Fruit fly (Drosophila melanogaster) S2 (cell line): ENCODE data around the gene mtSSB.
A peak's percentile ranks its signal among the peaks of the same experiment; 100 is the strongest.

ENCODE experiments used
- CG8478 ChIP-seq: fragments of >200 bp; optimal IDR thresholded peaks from 2 replicates; lab custom pipeline; 2018
- CTCF ChIP-seq, 2 experiments: fragments of >200 bp; optimal IDR thresholded peaks; 2 replicates each; lab custom pipeline; 2018

mtSSB gene

DNA sequence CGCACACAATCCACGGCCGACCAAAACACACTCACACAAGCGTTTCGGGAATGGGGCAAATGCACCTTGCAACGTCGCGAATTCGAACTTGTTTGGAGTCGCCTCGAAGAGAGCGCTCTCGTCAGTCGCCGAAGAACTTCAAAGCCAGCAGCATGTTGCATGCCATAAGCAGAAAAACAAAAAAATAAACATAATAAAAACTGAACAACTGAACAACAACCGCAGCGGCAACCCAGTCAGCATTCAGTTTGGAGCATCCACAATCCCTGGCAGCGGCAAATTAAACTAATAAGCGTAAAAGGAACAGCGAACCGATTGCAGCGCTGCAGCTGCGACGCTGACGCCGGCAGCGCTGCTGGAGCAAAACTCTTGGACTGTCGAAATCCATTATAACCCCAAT lies 27.5 kb upstream of the mtSSB start:
- TF ChIP-seq CTCF (optimal IDR thresholded peaks at IDR 0.05; lab: Kevin White, UChicago) (no peak), CG8478 (no peak)

DNA sequence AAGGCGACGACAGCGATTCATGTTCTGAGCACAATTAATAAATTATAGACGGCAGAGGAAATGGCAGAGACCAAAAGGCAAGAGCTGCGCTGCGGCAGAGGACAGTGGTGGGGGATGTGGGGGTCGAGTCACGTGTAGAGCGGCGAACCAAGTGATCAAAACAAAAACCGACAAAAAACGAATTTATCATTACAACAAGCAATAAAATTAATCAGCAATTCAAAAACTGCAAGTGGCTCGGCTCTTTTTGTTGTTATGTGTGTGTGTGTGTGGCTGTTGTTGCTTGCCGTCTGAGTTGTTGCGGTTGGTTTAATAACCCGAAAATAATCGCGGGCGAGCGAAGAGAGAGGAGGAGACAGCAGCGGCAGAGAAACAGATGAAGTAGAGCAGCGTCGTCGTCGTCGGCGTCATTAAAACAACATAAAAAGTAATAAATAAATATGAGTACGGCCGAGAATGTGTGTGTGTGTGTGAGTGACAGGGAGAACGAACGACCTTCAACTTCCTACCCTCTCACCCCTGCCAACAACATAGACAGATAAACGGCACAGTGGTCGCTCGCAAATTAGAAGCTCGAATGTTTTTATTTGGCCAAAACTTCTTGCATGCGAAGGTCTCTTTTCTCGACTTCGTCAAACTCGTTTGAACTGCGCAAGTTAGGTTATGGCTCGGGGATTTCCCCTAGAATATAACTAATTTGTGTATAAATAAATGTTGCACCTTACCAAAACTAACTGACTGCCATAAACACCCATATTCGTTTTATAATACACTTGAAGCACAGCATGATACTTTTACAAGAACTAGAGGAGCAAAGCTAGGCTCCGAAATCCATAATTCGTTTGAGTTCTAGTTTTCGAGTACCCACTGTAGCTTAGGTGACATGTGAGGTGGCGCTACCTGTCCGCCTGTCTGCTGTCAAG lies 26.6 kb upstream of the mtSSB start:
- TF ChIP-seq CG8478 (no peak), CTCF (optimal IDR thresholded peaks at IDR 0.05; lab: Kevin White, UChicago) (no peak)

- TF ChIP-seq CG8478 (no peak), CTCF (optimal IDR thresholded peaks at IDR 0.05; lab: Kevin White, UChicago) (no peak)
Observed at dm6 chr3R:16230080-16230670, 25.1 kb upstream of the mtSSB start.

- peak; percentile 81 for TF ChIP-seq CG8478
- no peak for TF ChIP-seq CTCF (optimal IDR thresholded peaks at IDR 0.05; lab: Kevin White, UChicago)
Observed at dm6 chr3R:16228719-16229704, 24.0 kb upstream of the mtSSB start.

DNA sequence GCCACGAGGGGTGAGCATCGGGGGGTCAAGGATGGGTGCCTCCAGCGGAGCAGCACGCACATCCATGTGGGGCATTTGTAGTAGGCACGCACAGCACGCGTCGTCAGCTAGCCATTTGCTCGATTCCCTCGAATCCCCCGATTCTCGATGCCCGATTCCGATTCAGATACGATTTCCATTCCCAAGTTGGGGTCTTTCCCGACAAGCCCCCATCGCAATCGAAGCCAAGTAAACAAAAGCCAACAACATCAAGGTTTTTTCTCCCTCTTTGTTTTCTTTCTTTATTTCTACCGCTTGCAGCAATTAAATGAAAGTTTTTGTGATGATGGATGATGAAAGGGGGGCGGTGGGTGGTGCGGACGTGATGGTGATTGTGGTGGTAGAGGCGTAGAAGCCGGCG lies 22.0 kb upstream of the mtSSB start:
- TF ChIP-seq CTCF (optimal IDR thresholded peaks at IDR 0.05; lab: Kevin White, UChicago) (no peak), CG8478 (no peak)

DNA sequence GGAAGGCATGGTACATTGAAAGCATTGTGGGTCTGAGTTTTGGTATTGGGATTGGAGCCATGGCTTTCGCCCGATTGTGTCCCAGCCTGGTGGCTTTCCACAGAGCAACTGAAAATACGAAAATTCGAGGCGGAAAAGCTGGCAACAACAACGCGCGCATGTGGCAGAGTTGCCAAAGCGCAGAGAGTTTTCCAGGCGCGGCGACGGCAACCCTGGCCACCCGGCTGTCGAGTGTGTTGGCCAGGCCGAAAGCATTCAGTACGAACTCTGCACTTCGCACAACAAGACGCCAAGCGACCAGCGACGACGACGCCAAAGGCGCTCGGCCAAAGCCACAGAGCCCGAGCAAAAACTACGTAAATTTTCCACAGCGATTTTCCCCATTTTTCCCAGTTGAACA lies 20.7 kb upstream of the mtSSB start:
- TF ChIP-seq CTCF (optimal IDR thresholded peaks at IDR 0.05; lab: Kevin White, UChicago) (no peak), CG8478 (no peak)

dm6 chr3R:16225351-16225750 lies 20.3 kb upstream of the mtSSB start, which contains the start of gene tara:
tara (plus strand) TSS chr3R:16225651.
- TF ChIP-seq CTCF (optimal IDR thresholded peaks at IDR 0.05; lab: Kevin White, UChicago) (no peak), CG8478 (no peak)

dm6 chr3R:16224415-16225165 lies 19.5 kb upstream of the mtSSB start:
- TF ChIP-seq CTCF (optimal IDR thresholded peaks at IDR 0.05; lab: Kevin White, UChicago) (no peak), CG8478 (no peak)

- no peak for TF ChIP-seq CG8478
- TF ChIP-seq CTCF (optimal IDR thresholded peaks at IDR 0.05; lab: Kevin White, UChicago): no peak
Observed at dm6 chr3R:16223252-16224037, 18.4 kb upstream of the mtSSB start.

dm6 chr3R:16222300-16222903 lies 17.4 kb upstream of the mtSSB start:
- TF ChIP-seq CG8478: no peak
- TF ChIP-seq CTCF (optimal IDR thresholded peaks at IDR 0.05; lab: Kevin White, UChicago): no peak

DNA sequence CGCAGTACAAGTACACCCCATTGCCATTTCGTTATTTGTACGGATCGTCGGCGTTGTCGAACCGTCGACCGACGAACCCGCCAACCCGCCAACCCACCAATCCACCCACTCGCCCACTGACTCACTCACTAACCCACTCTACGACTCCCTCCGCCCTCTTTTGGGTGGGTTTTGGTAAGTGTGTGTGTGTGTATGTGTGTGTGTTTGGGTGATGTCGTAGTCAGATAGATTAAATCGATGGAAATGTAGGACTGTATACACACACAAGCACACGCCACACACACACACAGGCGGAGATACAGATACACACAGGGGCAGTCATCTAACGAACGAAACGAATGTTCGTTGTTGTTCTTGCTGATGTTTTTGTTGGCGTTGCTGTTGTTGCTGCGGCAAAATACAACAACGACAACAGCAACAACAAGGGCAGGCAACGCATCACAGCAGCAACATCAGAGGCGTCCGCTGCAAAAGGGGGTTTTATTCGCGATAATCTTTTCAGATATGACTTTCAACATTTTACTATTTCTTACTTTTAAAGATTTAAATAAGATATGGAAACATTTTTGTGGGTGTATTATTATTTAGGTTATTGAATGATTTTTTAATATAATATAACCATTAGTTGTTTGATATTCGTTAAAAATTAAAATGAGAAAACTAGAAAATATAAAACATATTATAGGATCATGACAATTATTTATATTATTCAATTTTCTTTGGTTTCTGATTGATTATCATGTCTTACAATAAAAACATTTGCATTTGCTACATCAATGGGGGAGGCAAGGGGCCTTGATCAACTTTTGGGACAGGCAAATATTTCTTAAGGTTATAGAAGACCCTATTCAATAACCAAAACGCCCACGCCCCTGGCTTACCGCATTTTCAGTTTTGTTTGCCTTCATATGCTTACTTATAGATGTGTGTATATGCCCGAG lies 16.6 kb upstream of the mtSSB start:
- TF ChIP-seq CG8478: no peak
- no peak for TF ChIP-seq CTCF (optimal IDR thresholded peaks at IDR 0.05; lab: Kevin White, UChicago)

dm6 chr3R:16220854-16221253 lies 15.8 kb upstream of the mtSSB start:
- no peak for TF ChIP-seq CTCF (optimal IDR thresholded peaks at IDR 0.05; lab: Kevin White, UChicago)
- no peak for TF ChIP-seq CG8478
